Worm (Caenorhabditis elegans): ENCODE results near the gene mtss-1.
A peak's percentile ranks its signal among the peaks of the same experiment; 100 is the strongest.

Gene mtss-1

DNA sequence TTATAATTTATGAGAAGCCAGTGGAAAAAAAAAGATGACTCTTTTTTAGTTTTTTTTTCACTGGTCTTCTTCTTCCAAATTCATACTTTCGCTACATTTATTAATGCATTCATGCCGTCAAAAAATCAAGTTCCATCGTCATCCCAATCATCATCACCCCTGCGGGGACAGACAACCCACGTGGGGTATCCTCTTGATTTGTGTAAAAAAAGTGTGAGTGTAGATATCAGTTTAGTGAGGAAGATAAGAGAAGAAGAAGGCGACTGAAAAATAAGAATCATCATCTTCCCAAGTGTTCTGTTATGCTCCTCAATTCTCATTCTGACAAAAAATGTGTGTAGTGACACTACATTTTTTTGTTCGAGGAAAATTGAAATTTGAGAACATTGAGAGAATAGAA, 36.1 kb upstream of the mtss-1 start (continued):
- TF ChIP-seq set-16 (GFP tag; IDR thresholded peaks at IDR 0.05) (no peak), dpl-1 (GFP tag; optimal IDR thresholded peaks at IDR 0.05) (no peak), snpc-4 (tag; optimal IDR thresholded peaks at IDR 0.05) (no peak), ceh-82 (tag; optimal IDR thresholded peaks at IDR 0.05) (no peak), F10B5.3 (tag; optimal IDR thresholded peaks at IDR 0.05) (no peak), daf-16 (GFP tag; optimal IDR thresholded peaks at IDR 0.05) (no peak), daf-16 (tag; optimal IDR thresholded peaks at IDR 0.05) (no peak), lin-13 (GFP tag; optimal IDR thresholded peaks at IDR 0.05) (no peak), nhr-6 (tag; optimal IDR thresholded peaks at IDR 0.05) (no peak), jun-1 (tag; optimal IDR thresholded peaks at IDR 0.05) (no peak), ceh-28 (tag; optimal IDR thresholded peaks at IDR 0.05) (no peak), D1046.2 (GFP tag; IDR thresholded peaks at IDR 0.05) (no peak), cey-2 (tag; optimal IDR thresholded peaks at IDR 0.05; ENCODE audit: borderline replicate concordance, insufficient read depth) (peak; percentile 37), nhr-237 (tag; optimal IDR thresholded peaks at IDR 0.05) (no peak), Y105C5A.15 (GFP tag; IDR thresholded peaks at IDR 0.05) (no peak), lsy-2 (tag; optimal IDR thresholded peaks at IDR 0.05) (peak in 1 of 2 experiments; percentile 23), zag-1 (tag; optimal IDR thresholded peaks at IDR 0.05) (no peak), unc-62 (GFP tag; optimal IDR thresholded peaks at IDR 0.05 in 1 of 2) (peak in 1 of 2 experiments; percentile 94), unc-62 (tag; optimal IDR thresholded peaks at IDR 0.05) (no peak), nhr-42 (GFP tag; IDR thresholded peaks at IDR 0.05) (no peak), saeg-2 (GFP tag; IDR thresholded peaks at IDR 0.05) (no peak), arid-1 (GFP tag; conservative IDR thresholded peaks at IDR 0.05) (no peak), hif-1 (tag; optimal IDR thresholded peaks at IDR 0.05) (no peak), R02D3.7 (tag; optimal IDR thresholded peaks at IDR 0.05) (no peak), nhr-77 (tag; optimal IDR thresholded peaks at IDR 0.05) (no peak), ctbp-1 (GFP tag; IDR thresholded peaks at IDR 0.05) (peak; percentile 35; the same call in 1 of the 2 replicates), lin-15B (tag; optimal IDR thresholded peaks at IDR 0.05) (no peak), ceh-44 (GFP tag; IDR thresholded peaks at IDR 0.05) (no peak), hmg-1.1 (GFP tag; IDR thresholded peaks at IDR 0.05) (no peak), nhr-10 (tag; optimal IDR thresholded peaks at IDR 0.05) (no peak), ZK337.2 (GFP tag; IDR thresholded peaks at IDR 0.05) (no peak), nhr-48 (tag; optimal IDR thresholded peaks at IDR 0.05) (peak; percentile 19), spr-3 (GFP tag; optimal IDR thresholded peaks at IDR 0.05) (no peak)

DNA sequence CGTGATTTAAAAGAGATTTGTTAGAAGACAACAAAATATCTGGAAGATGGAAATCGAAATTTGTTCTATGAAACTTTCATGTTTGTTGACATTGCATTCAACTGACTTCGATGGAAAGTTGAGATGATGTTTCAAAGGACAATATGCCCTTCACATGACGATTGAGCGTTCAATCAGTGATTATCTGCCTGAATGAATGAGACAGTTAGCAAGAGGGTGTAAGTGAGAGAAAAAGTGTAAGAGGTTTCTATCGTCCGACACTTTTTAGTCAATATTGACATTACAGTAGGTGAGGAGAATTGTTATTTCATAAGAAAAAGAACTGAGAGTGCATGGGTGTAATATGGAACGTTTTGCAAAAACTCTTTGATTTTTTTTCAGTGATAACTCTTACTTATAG, 34.9 kb upstream of the mtss-1 start:
- TF ChIP-seq hlh-30 (tag; optimal IDR thresholded peaks at IDR 0.05; ENCODE audit: insufficient read depth) (peak; percentile 82), R02D3.7 (tag; optimal IDR thresholded peaks at IDR 0.05) (no peak), daf-16 (GFP tag; optimal IDR thresholded peaks at IDR 0.05) (no peak), daf-16 (tag; optimal IDR thresholded peaks at IDR 0.05) (peak; percentile 69), mxl-3 (GFP tag; optimal IDR thresholded peaks at IDR 0.05) (peak; percentile 50), hmg-1.1 (GFP tag; IDR thresholded peaks at IDR 0.05) (0 out of 2 replicates have a peak, but pooled peaks have one; percentile 25), unc-62 (GFP tag; optimal IDR thresholded peaks at IDR 0.05 in 1 of 2) (peak in 1 of 2 experiments; percentile 97), unc-62 (tag; optimal IDR thresholded peaks at IDR 0.05) (no peak), nhr-6 (tag; optimal IDR thresholded peaks at IDR 0.05) (peak; percentile 73), nhr-28 (tag; optimal IDR thresholded peaks at IDR 0.05) (peak; percentile 60), pqm-1 (tag; optimal IDR thresholded peaks at IDR 0.05) (peak; percentile 32), nhr-102 (tag; optimal IDR thresholded peaks at IDR 0.05) (no peak), nhr-25 (tag; optimal IDR thresholded peaks at IDR 0.05; ENCODE audit: borderline replicate concordance, insufficient read depth) (peak; percentile 40), pha-4 (GFP tag; IDR thresholded peaks at IDR 0.05) (no peak), pha-4 (tag; optimal IDR thresholded peaks at IDR 0.05) (peak; percentile 99), mes-2 (tag; optimal IDR thresholded peaks at IDR 0.05; ENCODE audit: poor library complexity, severe bottlenecking) (peak; percentile 32), Y48G9A.11 (GFP tag; IDR thresholded peaks at IDR 0.05) (no peak), daf-12 (tag; optimal IDR thresholded peaks at IDR 0.05) (no peak), dmd-6 (GFP tag; IDR thresholded peaks at IDR 0.05) (peak; percentile 30; the same call in 1 of the 2 replicates), gei-8 (GFP tag; optimal IDR thresholded peaks at IDR 0.05) (peak; percentile 5), hlh-11 (tag; optimal IDR thresholded peaks at IDR 0.05) (peak; percentile 41), aha-1 (tag) (peak; percentile 91), lsy-2 (tag; optimal IDR thresholded peaks at IDR 0.05) (peak in 1 of 2 experiments; percentile 44), dve-1 (tag; optimal IDR thresholded peaks at IDR 0.05; ENCODE audit: insufficient read depth) (peak; percentile 10), madf-9 (GFP tag; conservative IDR thresholded peaks at IDR 0.05) (no peak), mep-1 (tag; optimal IDR thresholded peaks at IDR 0.05) (peak; percentile 17)
